Worm (Caenorhabditis elegans): ENCODE results near the gene R12B2.3.

ce11 chrIII:5842920-5843319, 37.5 kb downstream of the R12B2.3 start:
- TF ChIP-seq dao-5 (tag; optimal IDR thresholded peaks at IDR 0.05) (no peak), him-1 (tag; optimal IDR thresholded peaks at IDR 0.05) (no peak), W03F9.2 (tag; optimal IDR thresholded peaks at IDR 0.05) (no peak)

All from whole organism, L4/young adult.